Worm (Caenorhabditis elegans) whole organism, midembryonic: ENCODE measurements around the gene srlf-12.
A peak's percentile ranks its signal among the peaks of the same experiment; 100 is the strongest.

Experiments used
- T22C8.4 ChIP-seq: fragments of 200-800 bp; sonication (Bioruptor generic); IDR thresholded peaks from 2 replicates; pipeline ENCODE4 v1.3.6; 2022; ENCODE audit warnings: missing genetic modification characterization, missing compliant biosample characterization
- cog-1 ChIP-seq: sonication (generic microtip); optimal IDR thresholded peaks from 2 replicates; lab custom pipeline; 2016; ENCODE audit warnings: missing genetic modification characterization, missing compliant biosample characterization
- flt-1 ChIP-seq: fragments of 200-800 bp; sonication (Bioruptor generic); IDR thresholded peaks from 2 replicates; pipeline ENCODE4 v1.3.6; 2022; ENCODE audit warnings: missing genetic modification characterization, missing compliant biosample characterization
- klf-2 ChIP-seq: fragments of 200-800 bp; sonication (Bioruptor generic); conservative IDR thresholded peaks from 2 replicates; pipeline ENCODE4 v1.3.6; 2022; ENCODE audit warnings: missing genetic modification reagents, missing genetic modification characterization, missing compliant biosample characterization
- med-1 ChIP-seq: sonication (generic microtip); optimal IDR thresholded peaks from 2 replicates; lab custom pipeline; 2017; ENCODE audit warnings: missing genetic modification characterization, mild to moderate bottlenecking, missing compliant biosample characterization, antibody characterized with exemption, missing genetic modification reagents; ENCODE audit not compliant: insufficient read depth
- ref-1 ChIP-seq: fragments of 200-800 bp; sonication (Bioruptor generic); conservative IDR thresholded peaks from 2 replicates; pipeline ENCODE4 v1.3.6; 2022; ENCODE audit warnings: missing genetic modification reagents, missing genetic modification characterization, missing compliant biosample characterization
- tab-1 ChIP-seq: fragments of 200-800 bp; sonication (Bioruptor generic); IDR thresholded peaks from 2 replicates; pipeline ENCODE4 v1.3.6; 2022; ENCODE audit warnings: missing genetic modification characterization, missing compliant biosample characterization
- ztf-23 ChIP-seq: fragments of 200-800 bp; sonication (Bioruptor generic); IDR thresholded peaks from 2 replicates; pipeline ENCODE4 v1.3.6; 2022; ENCODE audit warnings: missing genetic modification reagents, missing genetic modification characterization, missing compliant biosample characterization
- ztf-29 ChIP-seq: fragments of 200-800 bp; sonication (Bioruptor generic); IDR thresholded peaks from 2 replicates; pipeline ENCODE4 v1.3.6; 2022; ENCODE audit warnings: missing genetic modification reagents, missing genetic modification characterization, missing compliant biosample characterization

srlf-12 gene

ce11 chrIV:10874527-10874926 is 17.4 kb downstream of the srlf-12 start, which contains the start of gene F13E9.12:
Gene F13E9.12 (minus strand): TSS chrIV:10874627.
- no peak for TF ChIP-seq ref-1 (GFP tag; lab: Robert Waterston, UW)
- no peak for TF ChIP-seq ztf-23 (GFP tag; lab: Robert Waterston, UW)
- no peak for TF ChIP-seq klf-2

ce11 chrIV:10870158-10870557 is 21.7 kb downstream of the srlf-12 start:
- no peak for TF ChIP-seq T22C8.4
- 0 out of 2 replicates have a peak, but pooled peaks have one; percentile 4 for TF ChIP-seq flt-1 (GFP tag; lab: Robert Waterston, UW)

ce11 chrIV:10869642-10870041 is 22.3 kb downstream of the srlf-12 start:
- TF ChIP-seq cog-1 (tag; lab: Kevin White, UChicago) (no peak), med-1 (GFP tag; lab: Kevin White, UChicago) (no peak), T22C8.4 (no peak), flt-1 (GFP tag; lab: Robert Waterston, UW) (no peak), tab-1 (0 out of 2 replicates have a peak, but pooled peaks have one; percentile 65), ztf-29 (GFP tag; lab: Robert Waterston, UW) (no peak)

- TF ChIP-seq klf-2: no peak
- TF ChIP-seq T22C8.4: no peak; the same call in 1 of the 2 replicates
- peak; percentile 51; the same call in 1 of the 2 replicates for TF ChIP-seq tab-1
- TF ChIP-seq ztf-23 (GFP tag; lab: Robert Waterston, UW): peak; percentile 18; the same call in 1 of the 2 replicates
- 0 out of 2 replicates have a peak, but pooled peaks have one; percentile 50 for TF ChIP-seq flt-1 (GFP tag; lab: Robert Waterston, UW)
Measured at ce11 chrIV:10868629-10869251, 23.2 kb downstream of the srlf-12 start, which contains the start of gene F13E9.11. Gene F13E9.11 (minus strand): TSS chrIV:10869135.

ce11 chrIV:10867370-10868146 is 24.3 kb downstream of the srlf-12 start:
- TF ChIP-seq ref-1 (GFP tag; lab: Robert Waterston, UW) (no peak), flt-1 (GFP tag; lab: Robert Waterston, UW) (no peak), cog-1 (tag; lab: Kevin White, UChicago) (no peak), ztf-23 (GFP tag; lab: Robert Waterston, UW) (no peak), ztf-29 (GFP tag; lab: Robert Waterston, UW) (peak; percentile 67; the same call in 1 of the 2 replicates), T22C8.4 (no peak), tab-1 (0 out of 2 replicates have a peak, but pooled peaks have one; percentile 4), klf-2 (no peak), med-1 (GFP tag; lab: Kevin White, UChicago) (no peak)

- TF ChIP-seq flt-1 (GFP tag; lab: Robert Waterston, UW) (no peak), ztf-23 (GFP tag; lab: Robert Waterston, UW) (no peak), cog-1 (tag; lab: Kevin White, UChicago) (no peak), klf-2 (no peak), T22C8.4 (no peak)
Measured at ce11 chrIV:10864031-10864430, 27.9 kb downstream of the srlf-12 start, which contains the start of gene nish-1. Gene nish-1 (plus strand): TSS chrIV:10864331.

- no peak for TF ChIP-seq ztf-29 (GFP tag; lab: Robert Waterston, UW)
- peak; percentile 56; the same call in 1 of the 2 replicates for TF ChIP-seq T22C8.4
Measured at ce11 chrIV:10861102-10861501, 30.8 kb downstream of the srlf-12 start, which contains the start of gene rbm-22. Gene rbm-22 (plus strand): TSS chrIV:10861402.

- no peak for TF ChIP-seq klf-2
- TF ChIP-seq ztf-23 (GFP tag; lab: Robert Waterston, UW): no peak
- no peak for TF ChIP-seq ztf-29 (GFP tag; lab: Robert Waterston, UW)
Measured at ce11 chrIV:10858300-10859016, 33.4 kb downstream of the srlf-12 start, which contains the start of the genes T11G6.2 and hars-1. Gene T11G6.2 (minus strand): TSS chrIV:10858496. Gene hars-1 (plus strand): TSS chrIV:10858957.

ce11 chrIV:10855946-10856345 is 35.9 kb downstream of the srlf-12 start:
- no peak for TF ChIP-seq klf-2
- TF ChIP-seq cog-1 (tag; lab: Kevin White, UChicago): no peak
- no peak for TF ChIP-seq flt-1 (GFP tag; lab: Robert Waterston, UW)
- no peak for TF ChIP-seq T22C8.4
- no peak for TF ChIP-seq ztf-23 (GFP tag; lab: Robert Waterston, UW)
- TF ChIP-seq ztf-29 (GFP tag; lab: Robert Waterston, UW): no peak
- no peak for TF ChIP-seq ref-1 (GFP tag; lab: Robert Waterston, UW)
- no peak for TF ChIP-seq tab-1
- no peak for TF ChIP-seq med-1 (GFP tag; lab: Kevin White, UChicago)

ce11 chrIV:10855049-10855448 is 36.8 kb downstream of the srlf-12 start, which contains the start of gene T11G6.3:
Gene T11G6.3 (minus strand): TSS chrIV:10855237.
- no peak for TF ChIP-seq klf-2
- no peak for TF ChIP-seq ztf-29 (GFP tag; lab: Robert Waterston, UW)
- TF ChIP-seq tab-1: no peak
- TF ChIP-seq med-1 (GFP tag; lab: Kevin White, UChicago): no peak
- TF ChIP-seq cog-1 (tag; lab: Kevin White, UChicago): no peak
- TF ChIP-seq flt-1 (GFP tag; lab: Robert Waterston, UW): no peak
- TF ChIP-seq ref-1 (GFP tag; lab: Robert Waterston, UW): no peak
- no peak for TF ChIP-seq ztf-23 (GFP tag; lab: Robert Waterston, UW)
- TF ChIP-seq T22C8.4: no peak
